Fruit fly (Drosophila melanogaster) whole organism, embryonic: Measurements from ENCODE around the gene CG5447.

ENCODE experiments used
- Asciz ChIP-seq: fragments of 200-800 bp; sonication (Bioruptor generic); optimal IDR thresholded peaks from 2 replicates; lab custom pipeline; 2017; ENCODE audit warnings: missing biosample characterization, mild to moderate bottlenecking, missing genetic modification characterization, missing genetic modification reagents
- Atf-2 ChIP-seq: fragments of 200-800 bp; sonication (Bioruptor generic); optimal IDR thresholded peaks from 2 replicates; lab custom pipeline; 2016; ENCODE audit warnings: missing biosample characterization, missing genetic modification characterization
- CG10321 ChIP-seq: fragments of 200-800 bp; sonication (Bioruptor generic); IDR thresholded peaks from 2 replicates; pipeline ENCODE4 v1.3.6; 2022; ENCODE audit warnings: missing biosample characterization, missing genetic modification characterization
- CG11247 ChIP-seq: fragments of 200-800 bp; sonication (Bioruptor generic); IDR thresholded peaks from 2 replicates; pipeline ENCODE4 v1.3.6; 2022; ENCODE audit warnings: missing biosample characterization, missing genetic modification characterization
- CG11560 ChIP-seq: fragments of 200-800 bp; sonication (Bioruptor generic); IDR thresholded peaks from 3 replicates; pipeline ENCODE4 v1.3.6; 2022; ENCODE audit warnings: missing biosample characterization, missing genetic modification characterization
- CG12236 ChIP-seq: fragments of 200-800 bp; sonication (Bioruptor generic); optimal IDR thresholded peaks from 2 replicates; lab custom pipeline; 2016; ENCODE audit warnings: missing biosample characterization, missing genetic modification characterization
- CG12744 ChIP-seq: fragments of 200-800 bp; sonication (Bioruptor generic); optimal IDR thresholded peaks from 2 replicates; lab custom pipeline; 2016; ENCODE audit warnings: missing biosample characterization, missing genetic modification characterization
- CG13624 ChIP-seq: fragments of 200-800 bp; sonication (Bioruptor generic); optimal IDR thresholded peaks from 2 replicates; lab custom pipeline; 2016; ENCODE audit warnings: missing biosample characterization, missing genetic modification characterization
- CG13775 ChIP-seq: fragments of 200-800 bp; sonication (Bioruptor generic); optimal IDR thresholded peaks from 3 replicates; lab custom pipeline; 2017; ENCODE audit warnings: missing biosample characterization, mild to moderate bottlenecking, missing genetic modification characterization
- CG14014 ChIP-seq: fragments of 200-800 bp; sonication (Bioruptor generic); IDR thresholded peaks from 2 replicates; pipeline ENCODE4 v1.3.6; 2022; ENCODE audit warnings: missing biosample characterization, missing genetic modification characterization
- CG14667 ChIP-seq: fragments of 200-800 bp; sonication (Bioruptor generic); IDR thresholded peaks from 2 replicates; pipeline ENCODE4 v1.3.6; 2022; ENCODE audit warnings: missing biosample characterization, missing genetic modification characterization
- CG15269 ChIP-seq: fragments of 200-800 bp; sonication (Bioruptor generic); optimal IDR thresholded peaks from 2 replicates; lab custom pipeline; 2018; ENCODE audit warnings: missing biosample characterization, mild to moderate bottlenecking, missing genetic modification characterization, moderate library complexity
- CG16815 ChIP-seq: fragments of 200-800 bp; sonication (Bioruptor generic); optimal IDR thresholded peaks from 3 replicates; lab custom pipeline; 2017; ENCODE audit warnings: missing biosample characterization, mild to moderate bottlenecking, missing genetic modification characterization
- CG17802 ChIP-seq: fragments of 200-800 bp; sonication (Bioruptor generic); optimal IDR thresholded peaks from 2 replicates; lab custom pipeline; 2018; ENCODE audit warnings: missing biosample characterization, mild to moderate bottlenecking, missing genetic modification characterization, moderate library complexity
- CG17912 ChIP-seq: fragments of 200-800 bp; sonication (Bioruptor generic); optimal IDR thresholded peaks from 2 replicates; lab custom pipeline; 2018; ENCODE audit warnings: missing biosample characterization, mild to moderate bottlenecking, missing genetic modification characterization
- CG3995 ChIP-seq: fragments of 200-800 bp; sonication (Bioruptor generic); optimal IDR thresholded peaks from 3 replicates; lab custom pipeline; 2016; ENCODE audit warnings: missing biosample characterization, missing genetic modification characterization
- CG42726 ChIP-seq: fragments of 200-800 bp; sonication (Bioruptor generic); IDR thresholded peaks from 2 replicates; pipeline ENCODE4 v1.3.6; 2022; ENCODE audit warnings: missing biosample characterization, missing genetic modification characterization; ENCODE audit not compliant: partially characterized antibody
- CG4282 ChIP-seq: fragments of 200-800 bp; sonication (Bioruptor generic); optimal IDR thresholded peaks from 2 replicates; lab custom pipeline; 2016; ENCODE audit warnings: missing biosample characterization, missing genetic modification characterization
- CG6175 ChIP-seq: fragments of 200-800 bp; sonication (Bioruptor generic); IDR thresholded peaks from 3 replicates; pipeline ENCODE4 v1.3.6; 2022; ENCODE audit warnings: missing biosample characterization, missing genetic modification characterization
- CG6689 ChIP-seq: fragments of 200-800 bp; sonication (Bioruptor generic); IDR thresholded peaks from 2 replicates; pipeline ENCODE4 v1.3.6; 2022; ENCODE audit warnings: missing biosample characterization, missing genetic modification characterization
- CG7271 ChIP-seq: fragments of 200-800 bp; sonication (Bioruptor generic); optimal IDR thresholded peaks from 2 replicates; lab custom pipeline; 2018; ENCODE audit warnings: missing biosample characterization, mild to moderate bottlenecking, missing genetic modification characterization, moderate library complexity
- CG7745 ChIP-seq: fragments of 200-800 bp; sonication (Bioruptor generic); optimal IDR thresholded peaks from 2 replicates; lab custom pipeline; 2018; ENCODE audit warnings: missing biosample characterization, mild to moderate bottlenecking, missing genetic modification characterization, moderate library complexity
- CG8089 ChIP-seq: fragments of 200-800 bp; sonication (Bioruptor generic); optimal IDR thresholded peaks from 3 replicates; lab custom pipeline; 2016; ENCODE audit warnings: missing biosample characterization, missing genetic modification characterization
- CTCF ChIP-seq: fragments of 200-800 bp; sonication (Bioruptor generic); optimal IDR thresholded peaks from 2 replicates; lab custom pipeline; 2017; ENCODE audit warnings: missing biosample characterization, mild to moderate bottlenecking, missing genetic modification characterization, moderate library complexity
- Chrac-16 ChIP-seq: fragments of 200-800 bp; sonication (Bioruptor generic); optimal IDR thresholded peaks from 3 replicates; lab custom pipeline; 2016; ENCODE audit warnings: missing biosample characterization, missing genetic modification characterization
- Hey ChIP-seq: fragments of 200-800 bp; sonication (Bioruptor generic); optimal IDR thresholded peaks from 3 replicates; lab custom pipeline; 2018; ENCODE audit warnings: missing biosample characterization, mild to moderate bottlenecking, missing genetic modification characterization
- Hmr ChIP-seq: fragments of 200-800 bp; sonication (Bioruptor generic); optimal IDR thresholded peaks from 3 replicates; lab custom pipeline; 2017; ENCODE audit warnings: mild to moderate bottlenecking, missing biosample characterization, missing genetic modification reagents, missing genetic modification characterization
- Hr39 ChIP-seq: fragments of >200 bp; optimal IDR thresholded peaks from 2 replicates; lab custom pipeline; 2017
- Jarid2 ChIP-seq: fragments of 200-800 bp; sonication (Bioruptor generic); optimal IDR thresholded peaks from 3 replicates; lab custom pipeline; 2017; ENCODE audit warnings: mild to moderate bottlenecking, missing biosample characterization, missing genetic modification reagents, missing genetic modification characterization
- Meics ChIP-seq: fragments of 200-800 bp; sonication (Bioruptor generic); optimal IDR thresholded peaks from 2 replicates; lab custom pipeline; 2017; ENCODE audit warnings: missing biosample characterization, mild to moderate bottlenecking, missing genetic modification characterization
- abd-A ChIP-seq: fragments of 200-800 bp; sonication (Bioruptor generic); optimal IDR thresholded peaks from 3 replicates; lab custom pipeline; 2019; ENCODE audit warnings: missing biosample characterization, mild to moderate bottlenecking, missing genetic modification characterization, moderate library complexity
- al ChIP-seq: fragments of 200-800 bp; sonication (Bioruptor generic); IDR thresholded peaks from 2 replicates; pipeline ENCODE4 v1.3.6; 2022; ENCODE audit warnings: missing biosample characterization, missing genetic modification characterization
- bowl ChIP-seq: fragments of 200-800 bp; sonication (Bioruptor generic); IDR thresholded peaks from 2 replicates; pipeline ENCODE4 v1.3.6; 2022; ENCODE audit warnings: missing biosample characterization, missing genetic modification characterization
- chm ChIP-seq: fragments of 200-800 bp; sonication (Bioruptor generic); IDR thresholded peaks from 2 replicates; pipeline ENCODE4 v1.3.6; 2022; ENCODE audit warnings: missing biosample characterization, missing genetic modification characterization
- dan ChIP-seq: fragments of 200-800 bp; sonication (Bioruptor generic); IDR thresholded peaks from 2 replicates; pipeline ENCODE4 v1.3.6; 2022; ENCODE audit warnings: missing biosample characterization, missing genetic modification characterization
- eve ChIP-seq, 2 experiments: fragments of >200 bp; optimal IDR thresholded peaks; 2 replicates each; lab custom pipeline; 2017; ENCODE audit warnings: missing biosample characterization in 2 of 2, missing genetic modification characterization in 2 of 2
- h ChIP-seq: fragments of >200 bp; optimal IDR thresholded peaks from 2 replicates; lab custom pipeline; 2017
- ham ChIP-seq: fragments of 200-800 bp; sonication (Bioruptor generic); IDR thresholded peaks from 2 replicates; pipeline ENCODE4 v1.3.6; 2022; ENCODE audit warnings: missing biosample characterization, missing genetic modification characterization
- hth ChIP-seq: fragments of >200 bp; optimal IDR thresholded peaks from 2 replicates; lab custom pipeline; 2017; ENCODE audit warnings: inconsistent platforms
- jumu ChIP-seq: fragments of 200-800 bp; sonication (Bioruptor generic); optimal IDR thresholded peaks from 3 replicates; lab custom pipeline; 2016; ENCODE audit warnings: missing biosample characterization, missing genetic modification characterization
- maf-S ChIP-seq: fragments of 200-800 bp; sonication (Bioruptor generic); optimal IDR thresholded peaks from 2 replicates; lab custom pipeline; 2016; ENCODE audit warnings: missing biosample characterization, missing genetic modification characterization
- mirr ChIP-seq: fragments of 200-800 bp; sonication (Bioruptor generic); optimal IDR thresholded peaks from 3 replicates; lab custom pipeline; 2018; ENCODE audit warnings: missing biosample characterization, mild to moderate bottlenecking, missing genetic modification characterization
- nerfin-1 ChIP-seq: fragments of 200-800 bp; sonication (Bioruptor generic); optimal IDR thresholded peaks from 3 replicates; lab custom pipeline; 2019; ENCODE audit warnings: missing biosample characterization, mild to moderate bottlenecking, missing genetic modification characterization, moderate library complexity
- nerfin-2 ChIP-seq: fragments of 200-800 bp; sonication (Bioruptor generic); IDR thresholded peaks from 2 replicates; pipeline ENCODE4 v1.3.6; 2022; ENCODE audit warnings: missing biosample characterization, missing genetic modification characterization; ENCODE audit not compliant: partially characterized antibody
- pb ChIP-seq: fragments of 200-800 bp; sonication (Bioruptor generic); optimal IDR thresholded peaks from 3 replicates; lab custom pipeline; 2016; ENCODE audit warnings: missing biosample characterization, missing genetic modification characterization
- pros ChIP-seq: fragments of 200-800 bp; sonication (Bioruptor generic); optimal IDR thresholded peaks from 3 replicates; lab custom pipeline; 2019; ENCODE audit warnings: missing biosample characterization, mild to moderate bottlenecking, missing genetic modification characterization, moderate library complexity
- pum ChIP-seq: fragments of 200-800 bp; sonication (Bioruptor generic); optimal IDR thresholded peaks from 2 replicates; lab custom pipeline; 2016; ENCODE audit warnings: missing biosample characterization, missing genetic modification characterization
- pzg ChIP-seq: fragments of 200-800 bp; sonication (Bioruptor generic); optimal IDR thresholded peaks from 3 replicates; lab custom pipeline; 2018; ENCODE audit warnings: missing biosample characterization, mild to moderate bottlenecking, missing genetic modification characterization, moderate library complexity
- scrt ChIP-seq: fragments of 200-800 bp; sonication (Bioruptor generic); optimal IDR thresholded peaks from 2 replicates; lab custom pipeline; 2018; ENCODE audit warnings: missing biosample characterization, mild to moderate bottlenecking, missing genetic modification characterization, moderate library complexity
- sisA ChIP-seq: fragments of 200-800 bp; sonication (Bioruptor generic); IDR thresholded peaks from 2 replicates; pipeline ENCODE4 v1.3.6; 2022; ENCODE audit warnings: missing biosample characterization, missing genetic modification characterization
- slbo ChIP-seq: fragments of 200-800 bp; sonication (Bioruptor generic); IDR thresholded peaks from 2 replicates; pipeline ENCODE4 v1.3.6; 2022; ENCODE audit warnings: missing biosample characterization, missing genetic modification characterization
- slou ChIP-seq: fragments of 200-800 bp; sonication (Bioruptor generic); optimal IDR thresholded peaks from 3 replicates; lab custom pipeline; 2016; ENCODE audit warnings: missing biosample characterization, missing genetic modification characterization
- toy ChIP-seq: fragments of 200-800 bp; sonication (Bioruptor generic); IDR thresholded peaks from 2 replicates; pipeline ENCODE4 v1.3.6; 2022; ENCODE audit warnings: missing biosample characterization, missing genetic modification characterization
- zen ChIP-seq: fragments of 200-800 bp; sonication (Bioruptor generic); optimal IDR thresholded peaks from 3 replicates; lab custom pipeline; 2018; ENCODE audit warnings: missing biosample characterization, mild to moderate bottlenecking, missing genetic modification characterization, moderate library complexity

The CG5447 gene

DNA sequence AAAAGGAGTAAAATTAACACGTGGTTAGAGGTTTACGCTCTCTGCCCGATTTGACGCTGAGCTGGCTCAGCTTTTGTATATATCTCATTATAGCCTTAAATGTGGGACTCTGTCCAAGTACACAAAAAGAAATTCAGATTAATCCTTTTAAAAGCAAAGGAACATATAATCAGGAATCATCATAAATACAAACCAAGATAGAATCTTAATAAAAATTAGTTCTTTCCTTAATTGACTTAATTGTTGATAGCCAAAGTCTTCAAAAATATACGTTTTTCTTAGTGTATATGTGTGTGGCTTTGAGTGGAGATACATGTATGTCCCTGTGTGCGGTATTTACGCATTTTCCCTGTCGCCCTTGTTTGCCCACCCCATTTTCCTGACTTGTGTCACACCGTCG lies 41.9 kb downstream of the CG5447 start (continued):
- TF ChIP-seq nerfin-1 (tag; lab: Kevin White, UChicago) (no peak), CG13624 (GFP tag; lab: Kevin White, UChicago) (peak; percentile 33), pb (GFP tag; lab: Kevin White, UChicago) (no peak), Atf-2 (GFP tag; lab: Kevin White, UChicago) (no peak), al (GFP tag; lab: Robert Waterston, UW) (no peak), CG15269 (peak; percentile 63), CG11247 (GFP tag; lab: Robert Waterston, UW) (no peak), abd-A (tag; lab: Kevin White, UChicago) (no peak), CG14667 (GFP tag; lab: Robert Waterston, UW) (0 out of 2 replicates have a peak, but pooled peaks have one; percentile 32), CG16815 (GFP tag; lab: Kevin White, UChicago) (no peak), Jarid2 (GFP tag; lab: Kevin White, UChicago) (no peak), pzg (GFP tag; lab: Kevin White, UChicago) (no peak), pros (GFP tag; lab: Kevin White, UChicago) (no peak), CG6689 (GFP tag; lab: Robert Waterston, UW) (0 out of 2 replicates have a peak, but pooled peaks have one; percentile 19), hth (no peak), CG10321 (GFP tag; lab: Robert Waterston, UW) (no peak), CG7745 (tag; lab: Kevin White, UChicago) (no peak), sisA (no peak), maf-S (no peak), scrt (GFP tag; lab: Kevin White, UChicago) (peak; percentile 52), ham (GFP tag; lab: Robert Waterston, UW) (no peak), Hey (no peak), slou (GFP tag; lab: Kevin White, UChicago) (no peak), nerfin-2 (no peak), CG8089 (GFP tag; lab: Kevin White, UChicago) (no peak), chm (GFP tag; lab: Robert Waterston, UW) (no peak), CTCF (GFP tag; lab: Kevin White, UChicago) (no peak), CG14014 (GFP tag; lab: Robert Waterston, UW) (peak; percentile 38; the same call in 1 of the 2 replicates), CG3995 (GFP tag; lab: Kevin White, UChicago) (no peak), jumu (no peak), h (lab: Kevin White, UChicago) (no peak), toy (GFP tag; lab: Robert Waterston, UW) (no peak), CG12744 (GFP tag; lab: Kevin White, UChicago) (no peak), CG6175 (no peak), CG11560 (tag; lab: Robert Waterston, UW) (no peak), bowl (GFP tag; lab: Robert Waterston, UW) (no peak), CG42726 (GFP tag; lab: Robert Waterston, UW) (no peak), zen (no peak), slbo (GFP tag; lab: Robert Waterston, UW) (peak; percentile 69), Asciz (GFP tag; lab: Kevin White, UChicago) (no peak), Chrac-16 (GFP tag; lab: Kevin White, UChicago) (no peak), CG7271 (tag; lab: Kevin White, UChicago) (no peak), CG13775 (no peak), Hmr (GFP tag; lab: Kevin White, UChicago) (peak; percentile 69), CG17802 (tag; lab: Kevin White, UChicago) (no peak), pum (no peak), Hr39 (lab: Kevin White, UChicago) (no peak), Meics (GFP tag; lab: Kevin White, UChicago) (peak; percentile 58), dan (no peak), eve (GFP tag; optimal IDR thresholded peaks at IDR 0.05; lab: Kevin White, UChicago) (peak in 1 of 2 experiments; percentile 34), CG4282 (GFP tag; lab: Kevin White, UChicago) (no peak), CG12236 (no peak), mirr (GFP tag; lab: Kevin White, UChicago) (no peak), CG17912 (no peak)
